Worm (Caenorhabditis elegans): ENCODE results near the gene K11D12.8.

- TF ChIP-seq F13C5.2 (tag; optimal IDR thresholded peaks at IDR 0.05) (no peak), ceh-13 (GFP tag; optimal IDR thresholded peaks at IDR 0.05) (no peak), flt-1 (GFP tag; IDR thresholded peaks at IDR 0.05) (no peak), tbx-37 (GFP tag; conservative IDR thresholded peaks at IDR 0.05) (no peak), ceh-36 (tag; optimal IDR thresholded peaks at IDR 0.05) (no peak), tbx-11 (GFP tag; IDR thresholded peaks at IDR 0.05) (no peak), scrt-1 (GFP tag; IDR thresholded peaks at IDR 0.05) (no peak), hmbx-1 (tag; optimal IDR thresholded peaks at IDR 0.05) (no peak), ama-1 (optimal IDR thresholded peaks at IDR 0.05) (no peak), ets-7 (tag; optimal IDR thresholded peaks at IDR 0.05) (no peak), tra-4 (tag; optimal IDR thresholded peaks at IDR 0.05) (no peak), sea-1 (GFP tag; conservative IDR thresholded peaks at IDR 0.05) (no peak), hnd-1 (tag; optimal IDR thresholded peaks at IDR 0.05) (no peak)
Measured at ce11 chrV:5052233-5052632, 11.4 kb upstream of the K11D12.8 start, which contains the start of gene K11D12.12.

Measured in whole organism, early embryonic.